Fruit fly (Drosophila melanogaster) whole organism, wandering third instar larva: Measurements from ENCODE around the gene Apt1.

ENCODE experiments used
- Abd-B ChIP-seq: fragments of >200 bp; optimal IDR thresholded peaks from 2 replicates; lab custom pipeline; 2017; ENCODE audit warnings: missing biosample characterization, missing genetic modification characterization
- CG32264 ChIP-seq: fragments of 200-800 bp; sonication (Bioruptor generic); optimal IDR thresholded peaks from 2 replicates; lab custom pipeline; 2016; ENCODE audit warnings: missing biosample characterization, missing genetic modification characterization
- CrebA ChIP-seq: fragments of 200-800 bp; sonication (Bioruptor generic); optimal IDR thresholded peaks from 2 replicates; lab custom pipeline; 2016; ENCODE audit warnings: missing biosample characterization, mild to moderate bottlenecking, missing genetic modification characterization, borderline replicate concordance
- Dfd ChIP-seq: fragments of >200 bp; optimal IDR thresholded peaks from 2 replicates; lab custom pipeline; 2017; ENCODE audit warnings: missing biosample characterization, missing genetic modification characterization
- Dif ChIP-seq: fragments of 200-275, 200-300 bp; sonication (Bioruptor generic); optimal IDR thresholded peaks from 2 replicates; lab custom pipeline; 2018; ENCODE audit warnings: missing biosample characterization, missing genetic modification characterization; ENCODE audit not compliant: partially characterized antibody
- GATAd ChIP-seq: sonication (Bioruptor generic); optimal IDR thresholded peaks from 2 replicates; lab custom pipeline; 2016; ENCODE audit warnings: missing biosample characterization, missing genetic modification characterization
- HLH106 ChIP-seq: fragments of 200-800 bp; optimal IDR thresholded peaks from 3 replicates; lab custom pipeline; 2019; ENCODE audit warnings: missing biosample characterization, mild to moderate bottlenecking, missing genetic modification characterization, moderate library complexity
- Hnf4 ChIP-seq: fragments of 200-800 bp; sonication (Bioruptor generic); optimal IDR thresholded peaks from 2 replicates; lab custom pipeline; 2016; ENCODE audit warnings: missing biosample characterization, mild to moderate bottlenecking, missing genetic modification characterization
- Hr78 ChIP-seq: fragments of >200 bp; optimal IDR thresholded peaks from 2 replicates; lab custom pipeline; 2017; ENCODE audit warnings: missing biosample characterization, missing genetic modification characterization
- Hr83 ChIP-seq: fragments of 200-300 bp; sonication (Bioruptor generic); optimal IDR thresholded peaks from 2 replicates; lab custom pipeline; 2016; ENCODE audit warnings: missing biosample characterization, mild to moderate bottlenecking, missing genetic modification characterization, moderate library complexity; ENCODE audit not compliant: poor library complexity, severe bottlenecking
- Jra ChIP-seq: sonication (Bioruptor generic); optimal IDR thresholded peaks from 2 replicates; lab custom pipeline; 2016; ENCODE audit warnings: missing biosample characterization, missing genetic modification characterization
- Mio ChIP-seq: sonication (Bioruptor generic); optimal IDR thresholded peaks from 2 replicates; lab custom pipeline; 2016; ENCODE audit warnings: missing biosample characterization, missing genetic modification characterization
- N ChIP-seq: fragments of >200 bp; optimal IDR thresholded peaks from 2 replicates; lab custom pipeline; 2018; ENCODE audit warnings: missing biosample characterization, missing external identifiers, missing genetic modification characterization
- OdsH ChIP-seq: fragments of 200-800 bp; sonication (Bioruptor generic); optimal IDR thresholded peaks from 2 replicates; lab custom pipeline; 2016; ENCODE audit warnings: missing biosample characterization, mild to moderate bottlenecking, missing genetic modification characterization
- Rel ChIP-seq, 2 experiments: fragments of 200-800 bp; sonication (Bioruptor generic) in 1 of 2; optimal IDR thresholded peaks; 2 replicates in 1 of 2; 3 replicates in 1 of 2; lab custom pipeline; 2016 to 2019; ENCODE audit warnings: mild to moderate bottlenecking in 2 of 2, missing biosample characterization in 2 of 2, missing genetic modification characterization in 2 of 2, moderate library complexity in 1 of 2
- Sp1 ChIP-seq: fragments of 200-800 bp; sonication (Bioruptor generic); optimal IDR thresholded peaks from 3 replicates; lab custom pipeline; 2019; ENCODE audit warnings: missing biosample characterization, mild to moderate bottlenecking, missing genetic modification characterization, moderate library complexity
- Vsx2 ChIP-seq: fragments of 200-300, 225-300 bp; sonication (Bioruptor generic); optimal IDR thresholded peaks from 2 replicates; lab custom pipeline; 2018; ENCODE audit warnings: missing biosample characterization, missing genetic modification characterization; ENCODE audit not compliant: partially characterized antibody
- br ChIP-seq: fragments of 200-800 bp; sonication (Bioruptor generic); optimal IDR thresholded peaks from 2 replicates; lab custom pipeline; 2016; ENCODE audit warnings: missing biosample characterization, missing genetic modification characterization
- brk ChIP-seq: fragments of 200-800 bp; sonication (Bioruptor generic); optimal IDR thresholded peaks from 2 replicates; lab custom pipeline; 2016; ENCODE audit warnings: missing biosample characterization, mild to moderate bottlenecking, missing genetic modification characterization
- dl ChIP-seq, 2 experiments: fragments of 175-275, 200-275 bp in 1 of 2; fragments of 200-275 bp in 1 of 2; sonication (Bioruptor generic); optimal IDR thresholded peaks; lab custom pipeline; 2018; ENCODE audit warnings: mild to moderate bottlenecking in 2 of 2, missing biosample characterization in 2 of 2, missing genetic modification characterization in 2 of 2, moderate library complexity in 2 of 2; ENCODE audit not compliant: partially characterized antibody in 2 of 2, insufficient read depth in 1 of 2
- dmrt93B ChIP-seq: fragments of 200-800 bp; sonication (Bioruptor generic); optimal IDR thresholded peaks from 2 replicates; lab custom pipeline; 2018; ENCODE audit warnings: missing biosample characterization, mild to moderate bottlenecking, missing genetic modification characterization
- dsf ChIP-seq: sonication (Bioruptor generic); optimal IDR thresholded peaks from 2 replicates; lab custom pipeline; 2016; ENCODE audit warnings: missing biosample characterization, missing genetic modification characterization, borderline replicate concordance
- ey ChIP-seq: fragments of 200-800 bp; sonication (Bioruptor generic); optimal IDR thresholded peaks from 2 replicates; lab custom pipeline; 2016; ENCODE audit warnings: missing biosample characterization, missing genetic modification characterization
- foxo ChIP-seq, 2 experiments: fragments of 200-800 bp; sonication (Bioruptor generic); optimal IDR thresholded peaks; 2 replicates in 1 of 2; 3 replicates in 1 of 2; lab custom pipeline; 2016 to 2017; ENCODE audit warnings: missing biosample characterization in 2 of 2, missing genetic modification characterization in 2 of 2
- fru ChIP-seq: fragments of 200-800 bp; sonication (Bioruptor generic); optimal IDR thresholded peaks from 3 replicates; lab custom pipeline; 2016; ENCODE audit warnings: missing biosample characterization, mild to moderate bottlenecking, missing genetic modification characterization
- h ChIP-seq: fragments of 200-800 bp; sonication (Bioruptor generic); optimal IDR thresholded peaks from 3 replicates; lab custom pipeline; 2016; ENCODE audit warnings: missing biosample characterization, mild to moderate bottlenecking, missing genetic modification characterization
- jim ChIP-seq: fragments of 175-275, 200-325 bp; sonication (Bioruptor generic); optimal IDR thresholded peaks from 2 replicates; lab custom pipeline; 2016; ENCODE audit warnings: missing biosample characterization, mild to moderate bottlenecking, missing genetic modification characterization
- pan ChIP-seq: fragments of >200 bp; optimal IDR thresholded peaks from 2 replicates; lab custom pipeline; 2017
- psq ChIP-seq: fragments of 200-800 bp; sonication (Bioruptor generic); optimal IDR thresholded peaks from 3 replicates; lab custom pipeline; 2017; ENCODE audit warnings: missing biosample characterization, mild to moderate bottlenecking, missing genetic modification characterization, moderate library complexity
- rgr ChIP-seq: fragments of 200-800 bp; sonication (Bioruptor generic); optimal IDR thresholded peaks from 3 replicates; lab custom pipeline; 2016; ENCODE audit warnings: missing biosample characterization, mild to moderate bottlenecking, missing genetic modification characterization
- sage ChIP-seq: fragments of 200-800 bp; sonication (Bioruptor generic); optimal IDR thresholded peaks from 2 replicates; lab custom pipeline; 2016; ENCODE audit warnings: missing biosample characterization, mild to moderate bottlenecking, missing genetic modification characterization
- sv ChIP-seq: fragments of 200-800 bp; sonication (Bioruptor generic); optimal IDR thresholded peaks from 3 replicates; lab custom pipeline; 2016; ENCODE audit warnings: missing biosample characterization, missing genetic modification characterization
- tai ChIP-seq: sonication (Bioruptor generic); optimal IDR thresholded peaks from 2 replicates; lab custom pipeline; 2016; ENCODE audit warnings: missing biosample characterization, missing genetic modification characterization
- usp ChIP-seq: fragments of >200 bp; optimal IDR thresholded peaks from 2 replicates; lab custom pipeline; 2017; ENCODE audit warnings: missing biosample characterization, missing genetic modification characterization

Gene Apt1

DNA sequence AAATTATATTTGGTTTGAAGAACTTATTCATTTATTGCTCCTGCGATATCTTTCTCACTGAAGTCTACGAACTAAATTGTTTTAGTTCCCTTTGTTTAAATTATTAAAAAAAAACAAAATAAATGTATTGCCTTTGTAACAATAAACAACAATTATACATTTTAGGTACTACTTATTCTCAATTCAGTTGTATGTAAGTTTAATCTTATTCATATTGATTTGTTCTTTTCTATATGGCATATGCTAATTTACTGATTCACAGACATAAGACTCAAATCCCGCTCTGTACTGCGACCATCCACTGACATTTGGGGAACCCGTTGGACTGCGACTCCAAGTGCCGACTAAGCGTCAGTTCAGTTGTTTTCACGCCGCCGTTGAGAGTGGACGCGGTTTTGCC lies 3.3 kb downstream of the Apt1 start, which contains the start of gene CG32091:
Gene CG32091, plus strand, starts transcription at position 301 of the 400 bp plus-strand sequence.
- TF ChIP-seq OdsH (no peak), dsf (GFP tag; lab: Kevin White, UChicago) (no peak), sv (no peak), Rel (GFP tag; optimal IDR thresholded peaks at IDR 0.05; lab: Kevin White, UChicago) (no peak), Rel (tag; optimal IDR thresholded peaks at IDR 0.05; lab: Kevin White, UChicago) (peak; percentile 41), usp (no peak), fru (no peak)

dm6 chr3L:11634551-11634950 lies 6.7 kb downstream of the Apt1 start:
- TF ChIP-seq pan (lab: Kevin White, UChicago) (no peak), Dfd (GFP tag; lab: Kevin White, UChicago) (no peak), ey (GFP tag; lab: Kevin White, UChicago) (no peak), usp (no peak), Dif (GFP tag; lab: Kevin White, UChicago) (no peak), Hr83 (no peak), br (GFP tag; lab: Kevin White, UChicago) (no peak), rgr (GFP tag; lab: Kevin White, UChicago) (no peak), Hr78 (GFP tag; lab: Kevin White, UChicago) (no peak), dsf (GFP tag; lab: Kevin White, UChicago) (no peak), brk (GFP tag; lab: Kevin White, UChicago) (no peak), jim (GFP tag; lab: Kevin White, UChicago) (no peak), dmrt93B (GFP tag; lab: Kevin White, UChicago) (no peak), foxo (GFP tag; optimal IDR thresholded peaks at IDR 0.05; lab: Kevin White, UChicago) (no peak), h (no peak), Abd-B (GFP tag; lab: Kevin White, UChicago) (no peak), Vsx2 (GFP tag; lab: Kevin White, UChicago) (no peak)
- TF ChIP-seq, all 38 proteins: peak for 0

DNA sequence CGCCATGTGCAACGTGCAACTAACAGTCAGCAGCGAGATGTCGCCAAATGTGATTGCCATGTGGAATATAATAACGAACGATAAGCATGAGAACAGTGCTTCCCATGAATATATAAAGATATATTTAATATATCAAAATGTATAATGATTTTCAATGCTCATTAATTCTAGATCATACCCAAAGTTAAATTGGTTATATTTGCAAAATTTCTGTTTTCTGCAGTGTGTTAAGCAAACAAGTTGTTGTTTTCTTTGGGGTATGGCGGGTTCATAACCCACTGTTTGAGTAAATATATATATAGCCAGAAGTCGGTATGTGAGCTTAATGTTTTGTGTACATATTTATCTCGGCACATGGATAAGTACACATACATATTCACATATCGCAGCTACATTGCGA lies 9.0 kb downstream of the Apt1 start:
- TF ChIP-seq CrebA (GFP tag; lab: Kevin White, UChicago) (no peak), Jra (GFP tag; lab: Kevin White, UChicago) (no peak), jim (GFP tag; lab: Kevin White, UChicago) (no peak), h (no peak), foxo (GFP tag; optimal IDR thresholded peaks at IDR 0.05; lab: Kevin White, UChicago) (no peak), psq (GFP tag; lab: Kevin White, UChicago) (no peak), brk (GFP tag; lab: Kevin White, UChicago) (no peak), Abd-B (GFP tag; lab: Kevin White, UChicago) (no peak), dsf (GFP tag; lab: Kevin White, UChicago) (no peak), Hr78 (GFP tag; lab: Kevin White, UChicago) (no peak), GATAd (GFP tag; lab: Kevin White, UChicago) (no peak), sage (GFP tag; lab: Kevin White, UChicago) (no peak), N (GFP tag; lab: Kevin White, UChicago) (no peak), Rel (GFP tag; optimal IDR thresholded peaks at IDR 0.05; lab: Kevin White, UChicago) (no peak), Rel (tag; optimal IDR thresholded peaks at IDR 0.05; lab: Kevin White, UChicago) (no peak), pan (lab: Kevin White, UChicago) (no peak), rgr (GFP tag; lab: Kevin White, UChicago) (no peak), OdsH (no peak), Mio (GFP tag; lab: Kevin White, UChicago) (no peak), Hr83 (no peak)

DNA sequence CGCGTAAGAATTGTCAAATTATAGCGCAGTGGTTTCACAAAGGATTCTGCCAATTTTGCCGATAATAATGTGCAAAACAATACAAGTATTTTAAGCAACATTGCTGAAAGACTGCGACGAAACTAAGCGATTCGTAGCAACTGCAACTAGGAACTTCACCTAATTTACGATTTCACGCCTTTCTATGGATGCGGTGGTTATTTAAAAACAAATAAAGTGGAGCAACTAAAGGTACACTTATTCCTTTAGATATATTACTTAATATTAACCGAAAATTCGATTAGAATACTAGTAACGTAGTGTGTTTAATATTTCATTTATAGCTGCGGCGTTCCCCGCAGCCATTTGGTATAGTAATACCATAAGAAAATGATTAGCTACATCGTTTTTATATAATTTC lies 18.1 kb downstream of the Apt1 start, which contains the start of gene CG6071:
Gene CG6071, minus strand, starts transcription at position 101 of the 400 bp plus-strand sequence.
- TF ChIP-seq dmrt93B (GFP tag; lab: Kevin White, UChicago) (no peak), OdsH (no peak), GATAd (GFP tag; lab: Kevin White, UChicago) (no peak), Jra (GFP tag; lab: Kevin White, UChicago) (no peak), HLH106 (no peak), foxo (GFP tag; optimal IDR thresholded peaks at IDR 0.05; lab: Kevin White, UChicago) (no peak)

DNA sequence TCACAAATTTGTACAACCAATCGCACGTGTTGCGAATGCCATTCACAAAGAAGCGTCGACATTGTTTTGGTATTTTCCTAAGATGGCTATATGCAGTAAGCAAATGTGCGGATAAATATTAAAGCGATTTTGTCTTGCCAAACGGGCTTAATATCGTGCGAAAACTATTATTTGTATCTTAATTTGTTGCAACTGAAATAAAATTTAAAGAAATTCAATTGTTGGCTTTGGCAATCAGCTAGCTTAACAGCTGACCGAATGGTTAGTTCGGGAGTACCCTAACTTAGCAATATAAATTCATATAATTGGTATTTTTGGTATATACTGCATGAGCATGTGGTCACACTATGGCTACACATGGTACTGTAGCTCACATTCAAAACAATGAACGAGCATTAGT lies 20.6 kb downstream of the Apt1 start, which contains the start of the genes RIOK1 and Polr3H:
Gene RIOK1, minus strand, starts transcription at position 65 of the 400 bp plus-strand sequence.
Gene Polr3H, plus strand, starts transcription at position 347 of the 400 bp plus-strand sequence.
- TF ChIP-seq ey (GFP tag; lab: Kevin White, UChicago) (peak; percentile 78), dl (GFP tag; optimal IDR thresholded peaks at IDR 0.05; lab: Kevin White, UChicago; ENCODE audit: insufficient read depth in 1 of 2, partially characterized antibody in 2 of 2) (no peak), Mio (GFP tag; lab: Kevin White, UChicago) (no peak), Hr83 (no peak), h (no peak), OdsH (peak; percentile 65), dmrt93B (GFP tag; lab: Kevin White, UChicago) (no peak), Rel (GFP tag; optimal IDR thresholded peaks at IDR 0.05; lab: Kevin White, UChicago) (no peak), Rel (tag; optimal IDR thresholded peaks at IDR 0.05; lab: Kevin White, UChicago) (peak; percentile 89), CG32264 (GFP tag; lab: Kevin White, UChicago) (no peak), sv (peak; percentile 68), N (GFP tag; lab: Kevin White, UChicago) (no peak), CrebA (GFP tag; lab: Kevin White, UChicago) (no peak), GATAd (GFP tag; lab: Kevin White, UChicago) (no peak), pan (lab: Kevin White, UChicago) (no peak), psq (GFP tag; lab: Kevin White, UChicago) (peak; percentile 54), Hnf4 (no peak), tai (GFP tag; lab: Kevin White, UChicago) (no peak), jim (GFP tag; lab: Kevin White, UChicago) (no peak), br (GFP tag; lab: Kevin White, UChicago) (peak; percentile 58), usp (no peak), dsf (GFP tag; lab: Kevin White, UChicago) (peak; percentile 48), Abd-B (GFP tag; lab: Kevin White, UChicago) (no peak), Sp1 (GFP tag; lab: Kevin White, UChicago) (no peak), Dif (GFP tag; lab: Kevin White, UChicago) (no peak), rgr (GFP tag; lab: Kevin White, UChicago) (peak; percentile 76), Jra (GFP tag; lab: Kevin White, UChicago) (peak; percentile 58), Hr78 (GFP tag; lab: Kevin White, UChicago) (no peak), brk (GFP tag; lab: Kevin White, UChicago) (no peak)
